Worm (Caenorhabditis elegans) whole organism, L2 larva: ENCODE data around the gene C55C3.6.

ENCODE experiments used
- C34F6.9 ChIP-seq: fragments of 150-350 bp; optimal IDR thresholded peaks from 2 replicates; lab custom pipeline; 2014; ENCODE audit warnings: missing biosample characterization, missing genetic modification characterization
- F13H6.1 ChIP-seq: sonication (generic microtip); optimal IDR thresholded peaks from 2 replicates; lab custom pipeline; 2016; ENCODE audit warnings: missing genetic modification characterization, missing compliant biosample characterization
- R02D3.7 ChIP-seq: fragments of 150-350 bp; optimal IDR thresholded peaks from 2 replicates; lab custom pipeline; 2014; ENCODE audit warnings: missing biosample characterization, missing genetic modification characterization
- ZK546.5 ChIP-seq: sonication (generic microtip); optimal IDR thresholded peaks from 2 replicates; lab custom pipeline; 2017; ENCODE audit warnings: missing biosample characterization, missing genetic modification characterization
- alr-1 ChIP-seq: fragments of 150-350 bp; optimal IDR thresholded peaks from 2 replicates; lab custom pipeline; 2014; ENCODE audit warnings: missing biosample characterization, missing genetic modification characterization
- ama-1 ChIP-seq: fragments of 150-350 bp; optimal IDR thresholded peaks from 2 replicates; lab custom pipeline; 2018; ENCODE audit warnings: inconsistent platforms
- blmp-1 ChIP-seq: sonication (generic microtip); optimal IDR thresholded peaks from 2 replicates; lab custom pipeline; 2017; ENCODE audit warnings: missing genetic modification characterization, mild to moderate bottlenecking, missing compliant biosample characterization, antibody characterized with exemption, moderate library complexity; ENCODE audit not compliant: insufficient read depth
- ceh-82 ChIP-seq: fragments of 150-350 bp; optimal IDR thresholded peaks from 2 replicates; lab custom pipeline; 2014; ENCODE audit warnings: missing biosample characterization, missing genetic modification characterization
- dmd-4 ChIP-seq: sonication (generic microtip); optimal IDR thresholded peaks from 2 replicates; lab custom pipeline; 2017; ENCODE audit warnings: missing biosample characterization, missing genetic modification characterization
- egl-27 ChIP-seq: sonication (generic microtip); optimal IDR thresholded peaks from 3 replicates; lab custom pipeline; 2017; ENCODE audit warnings: missing biosample characterization, missing genetic modification reagents, missing genetic modification characterization
- elt-3 ChIP-seq: sonication (generic microtip); optimal IDR thresholded peaks from 2 replicates; lab custom pipeline; 2017; ENCODE audit warnings: missing biosample characterization, missing genetic modification characterization
- lsy-2 ChIP-seq, 2 experiments: fragments of 150-350 bp in 1 of 2; sonication (generic microtip) in 1 of 2; optimal IDR thresholded peaks; 2 replicates each; lab custom pipeline; 2014 to 2017; ENCODE audit warnings: missing biosample characterization in 2 of 2, missing genetic modification characterization in 2 of 2
- mab-5 ChIP-seq: fragments of 150-350 bp; optimal IDR thresholded peaks from 2 replicates; lab custom pipeline; 2014; ENCODE audit warnings: missing biosample characterization, missing genetic modification characterization
- mbf-1 ChIP-seq: sonication (generic microtip); optimal IDR thresholded peaks from 2 replicates; lab custom pipeline; 2017; ENCODE audit warnings: missing biosample characterization, missing genetic modification characterization
- mdl-1 ChIP-seq, 2 experiments: fragments of 150-350 bp in 1 of 2; sonication (generic microtip) in 1 of 2; optimal IDR thresholded peaks; 2 replicates each; lab custom pipeline; 2017; ENCODE audit warnings: missing biosample characterization in 2 of 2, missing genetic modification characterization in 2 of 2
- nhr-10 ChIP-seq: sonication (generic microtip); optimal IDR thresholded peaks from 2 replicates; lab custom pipeline; 2017; ENCODE audit warnings: missing biosample characterization, missing genetic modification characterization
- nhr-12 ChIP-seq: fragments of 150-350 bp; optimal IDR thresholded peaks from 2 replicates; lab custom pipeline; 2014; ENCODE audit warnings: missing biosample characterization, missing genetic modification characterization
- nhr-21 ChIP-seq: fragments of 150-350 bp; optimal IDR thresholded peaks from 2 replicates; lab custom pipeline; 2014; ENCODE audit warnings: missing biosample characterization, missing genetic modification characterization
- nhr-23 ChIP-seq: fragments of 150-350 bp; optimal IDR thresholded peaks from 2 replicates; lab custom pipeline; 2014; ENCODE audit warnings: missing biosample characterization, missing genetic modification reagents, missing genetic modification characterization
- nhr-6 ChIP-seq: fragments of 150-350 bp; optimal IDR thresholded peaks from 2 replicates; lab custom pipeline; 2014; ENCODE audit warnings: missing biosample characterization, missing genetic modification characterization
- peb-1 ChIP-seq: fragments of 150-350 bp; optimal IDR thresholded peaks from 2 replicates; lab custom pipeline; 2014; ENCODE audit warnings: missing biosample characterization, missing genetic modification characterization
- sem-4 ChIP-seq: fragments of 150-350 bp; optimal IDR thresholded peaks from 2 replicates; lab custom pipeline; 2014; ENCODE audit warnings: missing biosample characterization, missing genetic modification reagents, missing genetic modification characterization
- skn-1 ChIP-seq: sonication (generic microtip); optimal IDR thresholded peaks from 2 replicates; lab custom pipeline; 2017; ENCODE audit warnings: missing biosample characterization, missing genetic modification characterization
- sma-3 ChIP-seq: sonication (generic microtip); optimal IDR thresholded peaks from 2 replicates; lab custom pipeline; 2016; ENCODE audit warnings: missing genetic modification reagents, missing genetic modification characterization, missing compliant biosample characterization
- unc-39 ChIP-seq: fragments of 150-350 bp; optimal IDR thresholded peaks from 2 replicates; lab custom pipeline; 2014; ENCODE audit warnings: missing biosample characterization, missing genetic modification characterization
- unc-55 ChIP-seq: fragments of 150-350 bp; sonication (generic microtip); optimal IDR thresholded peaks from 3 replicates; lab custom pipeline; 2014; ENCODE audit warnings: missing biosample characterization, missing genetic modification reagents, missing genetic modification characterization
- unc-62 ChIP-seq: fragments of 150-350 bp; optimal IDR thresholded peaks from 2 replicates; lab custom pipeline; 2014; ENCODE audit warnings: missing biosample characterization, missing genetic modification reagents, missing genetic modification characterization
- zag-1 ChIP-seq: fragments of 150-350 bp; optimal IDR thresholded peaks from 2 replicates; lab custom pipeline; 2014; ENCODE audit warnings: missing biosample characterization, missing genetic modification characterization
- ztf-1 ChIP-seq: fragments of 200-800 bp; sonication (Bioruptor generic); conservative IDR thresholded peaks from 2 replicates; pipeline ENCODE4 v1.3.6; 2022; ENCODE audit warnings: missing genetic modification characterization, missing compliant biosample characterization
- ztf-11 ChIP-seq: sonication (generic microtip); optimal IDR thresholded peaks from 2 replicates; lab custom pipeline; 2017; ENCODE audit warnings: missing biosample characterization, missing genetic modification characterization
- ztf-4 ChIP-seq: fragments of 150-350 bp; optimal IDR thresholded peaks from 2 replicates; lab custom pipeline; 2014; ENCODE audit warnings: missing biosample characterization, missing genetic modification characterization

Gene C55C3.6

DNA sequence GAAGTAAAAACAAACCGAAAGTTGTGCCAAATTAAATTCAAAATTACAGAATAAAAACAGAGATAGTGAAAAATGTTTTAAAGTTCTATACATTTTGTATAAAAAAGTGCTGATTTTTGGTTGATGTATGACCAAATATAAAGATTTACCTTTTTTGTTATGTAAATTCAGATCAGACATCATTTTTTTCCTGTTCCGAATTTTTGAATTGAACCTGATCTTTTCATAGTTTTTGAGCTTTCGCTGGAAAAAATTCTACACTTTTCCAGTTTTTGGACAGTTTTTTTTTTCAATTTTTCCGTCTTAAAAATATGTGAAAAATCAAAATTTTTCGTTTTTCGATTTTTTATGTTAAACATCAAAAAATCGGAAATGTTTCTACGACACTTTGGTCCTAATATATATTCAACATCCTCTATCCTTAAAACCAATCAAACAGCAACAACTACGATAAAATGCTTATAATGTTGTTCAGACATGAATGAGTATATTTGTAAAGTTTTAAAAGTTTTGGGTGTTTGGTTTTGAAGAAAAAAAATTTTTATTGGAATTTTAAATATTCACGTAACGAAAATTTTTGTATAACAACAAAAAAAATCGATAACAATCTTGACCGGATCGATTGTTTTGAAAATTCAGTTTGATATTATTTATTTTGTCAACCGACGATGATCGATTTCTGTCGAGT lies at the start of gene C55C3.6, which contains the start of gene C55C3.7:
C55C3.6 (plus strand) TSS at position 638 of the 688 bp plus-strand sequence.
C55C3.7 (minus strand) TSS at position 101 of the 688 bp plus-strand sequence.
- no peak for TF ChIP-seq F13H6.1
- TF ChIP-seq ZK546.5, result no peak
- no peak for TF ChIP-seq ama-1
- TF ChIP-seq ztf-11 (tag; lab: Kevin White, UChicago), result no peak
- no peak for TF ChIP-seq mdl-1 (tag; optimal IDR thresholded peaks at IDR 0.05; lab: Kevin White, UChicago)
- TF ChIP-seq ztf-1, result no peak
- no peak for TF ChIP-seq C34F6.9 (tag; lab: Kevin White, UChicago)
- no peak for TF ChIP-seq zag-1 (tag; lab: Kevin White, UChicago)
- TF ChIP-seq peb-1, result no peak
- TF ChIP-seq nhr-23, result no peak
- no peak for TF ChIP-seq sma-3
- no peak for TF ChIP-seq unc-39 (tag; lab: Kevin White, UChicago)
- TF ChIP-seq nhr-10 (tag; lab: Kevin White, UChicago), result no peak
- TF ChIP-seq nhr-12 (tag; lab: Kevin White, UChicago), result no peak
- no peak for TF ChIP-seq ceh-82 (tag; lab: Kevin White, UChicago)
- no peak for TF ChIP-seq R02D3.7 (tag; lab: Kevin White, UChicago)
- TF ChIP-seq dmd-4 (tag; lab: Kevin White, UChicago), result no peak
- TF ChIP-seq skn-1 (tag; lab: Kevin White, UChicago), result no peak
- TF ChIP-seq mab-5, result no peak

DNA sequence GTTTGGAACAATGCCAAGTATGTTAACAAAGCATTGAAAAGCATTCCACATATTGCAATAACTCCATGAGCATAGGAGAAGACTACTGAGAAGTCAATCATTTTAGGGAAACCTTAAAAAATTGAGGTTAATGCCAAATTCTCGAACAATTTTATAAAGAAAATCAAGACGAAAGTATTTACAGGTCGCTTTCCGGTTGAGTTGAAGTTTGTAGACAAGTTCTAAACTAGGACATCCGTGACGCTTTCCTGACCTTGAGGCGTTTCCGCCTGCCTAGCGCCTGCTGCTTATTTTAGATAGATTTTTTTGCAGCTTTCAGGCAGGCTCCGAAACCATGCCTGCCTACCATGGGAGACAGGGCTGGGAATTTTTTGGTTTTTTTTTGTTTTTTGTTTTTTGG lies 47.4 kb upstream of the C55C3.6 start, which contains the start of gene srd-13:
srd-13 (minus strand) TSS at position 101 of the 400 bp plus-strand sequence.
- TF ChIP-seq unc-55 (GFP tag; lab: Kevin White, UChicago) (no peak), unc-39 (tag; lab: Kevin White, UChicago) (no peak), egl-27 (tag; lab: Kevin White, UChicago) (no peak), nhr-23 (no peak), blmp-1 (tag; lab: Kevin White, UChicago) (no peak), alr-1 (tag; lab: Kevin White, UChicago) (no peak), peb-1 (no peak), nhr-21 (tag; lab: Kevin White, UChicago) (no peak), unc-62 (GFP tag; lab: Kevin White, UChicago) (no peak), nhr-6 (tag; lab: Kevin White, UChicago) (no peak), skn-1 (tag; lab: Kevin White, UChicago) (no peak), C34F6.9 (tag; lab: Kevin White, UChicago) (no peak), elt-3 (tag; lab: Kevin White, UChicago) (no peak), mab-5 (no peak), F13H6.1 (no peak), sem-4 (tag; lab: Kevin White, UChicago) (no peak)
- TF ChIP-seq, all 48 proteins: peak for 0

DNA sequence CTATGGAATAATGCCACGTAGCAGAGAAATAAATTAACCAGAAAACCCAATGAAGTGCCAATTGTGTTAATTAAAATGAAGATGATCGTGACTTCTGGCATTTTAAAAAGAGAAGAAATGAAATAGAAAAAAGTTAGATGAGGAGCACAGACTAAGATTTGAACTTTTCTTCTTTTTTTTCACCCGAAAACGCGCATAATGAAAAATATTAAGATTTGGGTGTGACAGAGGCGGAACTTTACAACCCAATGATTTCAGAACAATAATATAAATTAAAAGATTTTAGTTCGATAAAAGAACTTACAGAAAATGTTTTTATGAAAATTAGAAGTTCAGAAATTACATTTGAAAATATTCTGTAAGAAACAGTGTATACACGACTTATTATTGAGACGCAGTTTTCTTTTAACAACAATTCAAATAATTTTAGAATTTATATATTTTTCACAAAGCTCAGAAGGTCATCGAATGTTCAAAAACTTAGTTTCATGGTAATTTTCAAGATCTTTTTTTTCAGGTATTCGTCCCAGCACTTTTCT lies 37.4 kb upstream of the C55C3.6 start, which contains the start of the genes srd-8 and B0547.2:
srd-8 (minus strand) TSS at position 101 of the 539 bp plus-strand sequence.
B0547.2 (plus strand) TSS at position 489 of the 539 bp plus-strand sequence.
- no peak for TF ChIP-seq ama-1
- no peak for TF ChIP-seq R02D3.7 (tag; lab: Kevin White, UChicago)
- no peak for TF ChIP-seq zag-1 (tag; lab: Kevin White, UChicago)

DNA sequence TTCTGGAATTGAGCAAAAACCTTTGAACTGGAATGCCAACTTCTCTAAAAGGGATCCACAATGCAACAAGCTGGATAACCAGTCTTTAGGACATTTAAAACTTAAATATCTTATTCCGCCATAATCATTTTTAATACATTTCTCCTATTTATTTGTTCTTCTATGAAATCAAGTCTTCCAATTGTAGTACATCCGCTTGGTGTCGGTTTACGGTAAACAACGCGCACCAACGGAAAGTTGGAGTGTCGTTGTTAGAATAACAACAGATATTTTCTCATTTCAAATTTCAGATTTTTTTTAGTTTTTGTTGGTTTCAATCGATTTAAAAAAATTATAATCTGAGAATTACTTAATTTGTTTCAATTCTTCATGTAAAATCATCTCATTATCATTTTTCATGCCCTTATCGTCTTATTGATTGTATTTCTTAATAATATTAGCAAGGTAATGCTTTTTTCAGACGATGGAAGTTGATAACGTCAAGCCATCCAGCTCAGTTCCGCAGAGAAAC lies 33.9 kb upstream of the C55C3.6 start, which contains the start of gene csn-5:
csn-5 (plus strand) TSS at position 461 of the 511 bp plus-strand sequence.
- TF ChIP-seq ztf-4 (no peak), skn-1 (tag; lab: Kevin White, UChicago) (no peak), ceh-82 (tag; lab: Kevin White, UChicago) (no peak), mbf-1 (tag; lab: Kevin White, UChicago) (no peak), R02D3.7 (tag; lab: Kevin White, UChicago) (peak; percentile 77), lsy-2 (tag; optimal IDR thresholded peaks at IDR 0.05; lab: Kevin White, UChicago) (no peak), C34F6.9 (tag; lab: Kevin White, UChicago) (peak; percentile 23), unc-55 (GFP tag; lab: Kevin White, UChicago) (no peak), sem-4 (tag; lab: Kevin White, UChicago) (no peak)
- TF ChIP-seq, all 48 proteins: peak for 2
